Worm (Caenorhabditis elegans) whole organism, L2 larva: ENCODE measurements around the gene lact-9.

Experiments
- F13H6.1 ChIP-seq: sonication (generic microtip); optimal IDR thresholded peaks from 2 replicates; lab custom pipeline; 2016; ENCODE audit warnings: missing genetic modification characterization, missing compliant biosample characterization
- nhr-77 ChIP-seq: fragments of 150-350 bp; optimal IDR thresholded peaks from 2 replicates; lab custom pipeline; 2014; ENCODE audit warnings: missing biosample characterization, missing genetic modification characterization

DNA sequence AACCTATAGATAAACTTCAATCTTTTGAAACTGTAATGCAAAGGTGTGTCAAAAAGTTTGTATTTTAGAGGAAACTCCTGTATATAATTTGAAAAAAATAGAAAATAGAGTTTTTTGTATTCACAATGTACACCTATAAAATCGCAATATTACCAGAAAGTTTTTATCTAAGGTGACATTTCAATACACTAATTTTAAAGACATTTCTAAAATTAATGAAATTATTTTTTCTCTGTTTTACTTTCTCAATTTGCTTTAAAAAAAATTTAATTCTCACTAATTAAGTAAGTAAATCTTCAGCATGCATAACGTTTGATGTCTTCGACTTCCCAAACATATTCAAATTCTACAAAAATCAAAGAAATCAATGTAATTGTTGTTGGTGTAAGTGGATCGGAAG lies 42.1 kb upstream of the lact-9 start, which contains the start of gene rga-5:
- no peak for TF ChIP-seq nhr-77 (tag; lab: Kevin White, UChicago)
- TF ChIP-seq F13H6.1 (tag; lab: Kevin White, UChicago), result no peak
